Worm (Caenorhabditis elegans) whole organism, late embryonic: ENCODE results near the gene ncr-1.

ENCODE experiments used
- C38D4.7 ChIP-seq: fragments of 200-800 bp; sonication (Bioruptor generic); optimal IDR thresholded peaks from 2 replicates; lab custom pipeline; 2018; ENCODE audit warnings: mild to moderate bottlenecking, missing genetic modification characterization, moderate library complexity, missing compliant biosample characterization
- F13H6.1 ChIP-seq: sonication (generic microtip); optimal IDR thresholded peaks from 2 replicates; lab custom pipeline; 2016; ENCODE audit warnings: missing genetic modification characterization, missing compliant biosample characterization
- K02D7.2 ChIP-seq: sonication (generic microtip); optimal IDR thresholded peaks from 2 replicates; lab custom pipeline; 2017; ENCODE audit warnings: mild to moderate bottlenecking, missing genetic modification characterization, missing compliant biosample characterization
- K09A11.1 ChIP-seq: sonication (generic microtip); optimal IDR thresholded peaks from 2 replicates; lab custom pipeline; 2017; ENCODE audit warnings: antibody characterized with exemption, mild to moderate bottlenecking, missing genetic modification characterization, missing compliant biosample characterization; ENCODE audit not compliant: insufficient read depth
- ahr-1 ChIP-seq: sonication (generic microtip); optimal IDR thresholded peaks from 2 replicates; lab custom pipeline; 2016; ENCODE audit warnings: missing genetic modification characterization, missing compliant biosample characterization
- ceh-18 ChIP-seq: sonication (generic microtip); optimal IDR thresholded peaks from 2 replicates; lab custom pipeline; 2016; ENCODE audit warnings: missing genetic modification characterization, missing compliant biosample characterization
- ceh-19 ChIP-seq: fragments of 200-800 bp; sonication (Bioruptor generic); optimal IDR thresholded peaks from 2 replicates; lab custom pipeline; 2018; ENCODE audit warnings: mild to moderate bottlenecking, missing genetic modification characterization, missing compliant biosample characterization
- ceh-2 ChIP-seq: sonication (generic microtip); optimal IDR thresholded peaks from 2 replicates; lab custom pipeline; 2016; ENCODE audit warnings: missing genotype, missing genetic modification characterization, missing compliant biosample characterization
- ceh-24 ChIP-seq: sonication (generic microtip); optimal IDR thresholded peaks from 2 replicates; lab custom pipeline; 2016; ENCODE audit warnings: mild to moderate bottlenecking, missing genetic modification characterization, missing compliant biosample characterization
- ceh-31 ChIP-seq: sonication (generic microtip); optimal IDR thresholded peaks from 2 replicates; lab custom pipeline; 2016; ENCODE audit warnings: missing genetic modification characterization, missing compliant biosample characterization
- ceh-34 ChIP-seq: sonication (generic microtip); optimal IDR thresholded peaks from 2 replicates; lab custom pipeline; 2016; ENCODE audit warnings: mild to moderate bottlenecking, missing genetic modification characterization, missing compliant biosample characterization
- ceh-9 ChIP-seq: sonication (generic microtip); optimal IDR thresholded peaks from 2 replicates; lab custom pipeline; 2016; ENCODE audit warnings: mild to moderate bottlenecking, missing genetic modification characterization, inconsistent platforms, missing compliant biosample characterization
- elt-2 ChIP-seq: sonication (generic microtip); optimal IDR thresholded peaks from 2 replicates; lab custom pipeline; 2016; ENCODE audit warnings: missing genetic modification reagents, missing genetic modification characterization, missing compliant biosample characterization
- elt-4 ChIP-seq: sonication (generic microtip); optimal IDR thresholded peaks from 2 replicates; lab custom pipeline; 2016; ENCODE audit warnings: missing genetic modification characterization, missing compliant biosample characterization
- ets-4 ChIP-seq: sonication (generic microtip); optimal IDR thresholded peaks from 2 replicates; lab custom pipeline; 2016; ENCODE audit warnings: missing genetic modification characterization, missing compliant biosample characterization
- eyg-1 ChIP-seq: sonication (generic microtip); optimal IDR thresholded peaks from 2 replicates; lab custom pipeline; 2016; ENCODE audit warnings: missing genotype, missing genetic modification characterization, missing compliant biosample characterization
- fax-1 ChIP-seq: sonication (generic microtip); optimal IDR thresholded peaks from 2 replicates; lab custom pipeline; 2016; ENCODE audit warnings: missing genotype, missing genetic modification characterization, missing compliant biosample characterization
- fkh-6 ChIP-seq: sonication (generic microtip); optimal IDR thresholded peaks from 2 replicates; lab custom pipeline; 2016; ENCODE audit warnings: missing genetic modification characterization, missing compliant biosample characterization
- hlh-30 ChIP-seq: sonication (generic microtip); optimal IDR thresholded peaks from 2 replicates; lab custom pipeline; 2017; ENCODE audit warnings: antibody characterized with exemption, missing genetic modification characterization, missing compliant biosample characterization; ENCODE audit not compliant: insufficient read depth
- hlh-6 ChIP-seq: sonication (generic microtip); optimal IDR thresholded peaks from 2 replicates; lab custom pipeline; 2016; ENCODE audit warnings: missing genotype, missing genetic modification characterization, missing compliant biosample characterization
- hlh-8 ChIP-seq: sonication (generic microtip); optimal IDR thresholded peaks from 2 replicates; lab custom pipeline; 2016; ENCODE audit warnings: missing genotype, missing genetic modification characterization, missing compliant biosample characterization
- lim-6 ChIP-seq: sonication (generic microtip); optimal IDR thresholded peaks from 2 replicates; lab custom pipeline; 2016; ENCODE audit warnings: missing genetic modification characterization, missing compliant biosample characterization
- lin-11 ChIP-seq: fragments of 200-800 bp; sonication (Bioruptor generic); optimal IDR thresholded peaks from 2 replicates; lab custom pipeline; 2018; ENCODE audit warnings: mild to moderate bottlenecking, missing genetic modification characterization, missing compliant biosample characterization
- nfya-1 ChIP-seq: sonication (generic microtip); optimal IDR thresholded peaks from 2 replicates; lab custom pipeline; 2017; ENCODE audit warnings: missing genetic modification characterization, mild to moderate bottlenecking, missing compliant biosample characterization, antibody characterized with exemption, moderate library complexity
- nhr-232 ChIP-seq: sonication (generic microtip); optimal IDR thresholded peaks from 2 replicates; lab custom pipeline; 2016; ENCODE audit warnings: missing genetic modification characterization, missing compliant biosample characterization
- npax-4 ChIP-seq: sonication (generic microtip); optimal IDR thresholded peaks from 2 replicates; lab custom pipeline; 2016; ENCODE audit warnings: missing genetic modification characterization, missing compliant biosample characterization
- pat-9 ChIP-seq: fragments of 200-800 bp; sonication (Bioruptor generic); optimal IDR thresholded peaks from 2 replicates; lab custom pipeline; 2018; ENCODE audit warnings: mild to moderate bottlenecking, missing genetic modification characterization, moderate library complexity, missing compliant biosample characterization
- pha-2 ChIP-seq: sonication (generic microtip); optimal IDR thresholded peaks from 2 replicates; lab custom pipeline; 2017; ENCODE audit warnings: mild to moderate bottlenecking, missing genetic modification characterization, missing compliant biosample characterization
- pha-4 ChIP-seq: fragments of 150-350 bp; optimal IDR thresholded peaks from 2 replicates; lab custom pipeline; 2018; ENCODE audit warnings: missing biosample characterization, missing genetic modification reagents, missing genetic modification characterization
- pqm-1 ChIP-seq: sonication (generic microtip); optimal IDR thresholded peaks from 2 replicates; lab custom pipeline; 2016; ENCODE audit warnings: missing genetic modification characterization, missing compliant biosample characterization
- pros-1 ChIP-seq: fragments of 150-350 bp; optimal IDR thresholded peaks from 2 replicates; lab custom pipeline; 2014; ENCODE audit warnings: missing biosample characterization, missing genetic modification reagents, missing genetic modification characterization
- ref-2 ChIP-seq: sonication (generic microtip); optimal IDR thresholded peaks from 2 replicates; lab custom pipeline; 2016; ENCODE audit warnings: missing genetic modification characterization, missing compliant biosample characterization
- rnt-1 ChIP-seq: sonication (generic microtip); optimal IDR thresholded peaks from 2 replicates; lab custom pipeline; 2016; ENCODE audit warnings: missing genetic modification characterization, missing compliant biosample characterization
- sdc-2 ChIP-seq: sonication (generic microtip); optimal IDR thresholded peaks from 2 replicates; lab custom pipeline; 2016; ENCODE audit warnings: missing genotype, missing genetic modification characterization, missing compliant biosample characterization
- sox-2 ChIP-seq: fragments of 200-800 bp; sonication (Bioruptor generic); IDR thresholded peaks from 2 replicates; pipeline ENCODE4 v1.3.6; 2022; ENCODE audit warnings: missing genetic modification reagents, missing genetic modification characterization, missing compliant biosample characterization
- syd-9 ChIP-seq: sonication (generic microtip); optimal IDR thresholded peaks from 2 replicates; lab custom pipeline; 2016; ENCODE audit warnings: mild to moderate bottlenecking, missing genetic modification characterization, moderate library complexity, missing compliant biosample characterization
- tbx-2 ChIP-seq: sonication (generic microtip); optimal IDR thresholded peaks from 2 replicates; lab custom pipeline; 2016; ENCODE audit warnings: missing genetic modification characterization, missing compliant biosample characterization
- ttx-3 ChIP-seq: sonication (generic microtip); optimal IDR thresholded peaks from 2 replicates; lab custom pipeline; 2016; ENCODE audit warnings: missing genetic modification reagents, missing genetic modification characterization, missing compliant biosample characterization
- unc-55 ChIP-seq: sonication (generic microtip); optimal IDR thresholded peaks from 2 replicates; lab custom pipeline; 2017; ENCODE audit warnings: missing biosample characterization, missing genetic modification reagents, missing genetic modification characterization

ncr-1 gene

DNA sequence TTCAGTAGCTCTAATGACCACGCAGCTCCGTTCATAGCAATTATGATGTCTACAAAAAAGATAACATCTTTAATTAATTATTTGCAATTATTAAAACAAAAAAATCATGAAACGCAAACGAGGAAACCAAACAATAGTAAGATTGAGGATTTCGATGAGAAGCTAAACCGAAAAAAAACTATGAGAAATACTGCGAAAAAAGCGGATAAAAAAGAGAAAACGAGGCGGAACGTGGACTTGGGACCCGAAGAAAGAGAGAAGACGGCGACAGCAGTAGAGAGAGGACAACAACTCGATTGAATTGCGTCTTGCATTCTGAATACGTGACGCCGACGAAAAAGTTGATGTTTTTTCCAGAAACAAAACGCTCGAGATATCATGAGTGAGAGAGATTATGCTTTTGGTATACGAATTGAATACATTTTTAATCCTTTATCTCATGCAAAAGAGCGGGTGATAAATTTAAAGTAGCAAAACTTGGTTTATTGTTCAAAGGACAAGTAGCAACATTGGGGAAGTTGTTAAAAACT is at the start of gene ncr-1:
TSS of gene ncr-1 (minus strand) at position 51 of the 530 bp plus-strand sequence.
- TF ChIP-seq ceh-24 (tag; lab: Kevin White, UChicago) (no peak), eyg-1 (tag; lab: Kevin White, UChicago) (no peak), ref-2 (tag; lab: Kevin White, UChicago) (no peak), ceh-9 (no peak), ceh-31 (no peak), fax-1 (tag; lab: Kevin White, UChicago) (no peak), sdc-2 (tag; lab: Kevin White, UChicago) (no peak), pha-2 (tag; lab: Kevin White, UChicago) (no peak), ahr-1 (tag; lab: Kevin White, UChicago) (no peak), hlh-6 (tag; lab: Kevin White, UChicago) (no peak), C38D4.7 (GFP tag; lab: Kevin White, UChicago) (no peak), npax-4 (tag; lab: Kevin White, UChicago) (no peak), sox-2 (GFP tag; lab: Robert Waterston, UW) (no peak)

DNA sequence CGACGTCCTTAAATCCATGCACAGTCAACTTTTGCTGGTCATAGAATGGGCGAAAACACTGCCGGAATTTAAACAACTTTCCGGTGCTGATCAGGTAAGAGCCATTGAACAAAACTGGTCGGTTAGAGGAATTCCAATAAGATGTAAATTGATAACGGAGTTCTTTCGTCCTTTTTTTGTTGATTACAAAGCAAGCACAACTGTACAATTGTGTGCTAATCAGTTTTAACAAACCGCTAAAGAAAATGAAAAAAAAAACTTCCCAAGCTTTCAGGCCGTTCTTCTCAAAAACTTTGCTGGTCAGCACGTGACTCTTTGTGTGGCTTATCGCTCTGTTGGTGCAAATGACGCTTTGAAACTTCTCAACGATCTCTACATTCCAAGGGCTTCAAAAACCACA is 45.5 kb upstream of the ncr-1 start:
- no peak for TF ChIP-seq syd-9
- no peak for TF ChIP-seq ceh-24 (tag; lab: Kevin White, UChicago)
- TF ChIP-seq ceh-2 (tag; lab: Kevin White, UChicago), result no peak
- TF ChIP-seq F13H6.1 (tag; lab: Kevin White, UChicago), result no peak
- TF ChIP-seq pha-4 (tag; lab: Kevin White, UChicago), result no peak
- TF ChIP-seq hlh-6 (tag; lab: Kevin White, UChicago), result no peak

DNA sequence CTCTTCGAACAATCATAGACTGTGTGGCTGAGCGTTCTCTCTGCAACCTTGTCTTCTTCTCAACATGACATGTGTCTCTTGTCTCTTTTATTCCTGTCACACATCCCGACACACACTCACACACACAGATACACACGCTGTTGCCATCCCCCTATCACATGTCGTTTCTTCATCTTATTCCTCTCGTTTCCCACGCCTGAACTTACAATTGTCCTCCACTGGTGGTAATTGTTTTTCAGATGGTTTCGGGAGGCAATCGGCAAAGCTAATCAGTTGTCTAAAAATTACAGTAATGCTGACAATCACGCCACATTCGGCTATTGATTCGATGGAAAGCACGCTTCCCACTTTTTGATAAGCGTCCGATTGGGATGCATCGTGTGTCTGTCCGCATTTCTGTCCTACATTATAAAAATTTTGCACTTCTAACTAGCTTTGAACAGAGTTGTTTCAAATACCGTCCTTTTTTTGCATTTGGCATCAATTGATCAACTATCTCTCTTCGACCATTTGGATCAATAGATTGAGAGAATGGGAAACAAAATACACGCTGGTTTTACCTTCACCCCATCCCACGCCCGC is 43.6 kb upstream of the ncr-1 start, which contains the start of gene nhr-35:
TSS of gene nhr-35 (plus strand) at position 532 of the 582 bp plus-strand sequence.
- no peak for TF ChIP-seq K09A11.1
- TF ChIP-seq nhr-232 (tag; lab: Kevin White, UChicago), result no peak
- TF ChIP-seq pros-1 (tag; lab: Kevin White, UChicago), result no peak
- no peak for TF ChIP-seq hlh-8 (tag; lab: Kevin White, UChicago)
- TF ChIP-seq lin-11 (tag; lab: Kevin White, UChicago), result no peak
- TF ChIP-seq sox-2 (GFP tag; lab: Robert Waterston, UW), result no peak
- TF ChIP-seq fkh-6 (tag; lab: Kevin White, UChicago), result no peak
- TF ChIP-seq ets-4 (tag; lab: Kevin White, UChicago), result no peak
- TF ChIP-seq pqm-1 (tag; lab: Kevin White, UChicago), result no peak
- TF ChIP-seq lim-6, result no peak
- no peak for TF ChIP-seq ceh-34 (tag; lab: Kevin White, UChicago)
- TF ChIP-seq pat-9 (tag; lab: Kevin White, UChicago), result no peak
- TF ChIP-seq eyg-1 (tag; lab: Kevin White, UChicago), result no peak
- TF ChIP-seq ttx-3 (tag; lab: Kevin White, UChicago), result no peak
- peak; percentile 20 for TF ChIP-seq nfya-1 (tag; lab: Kevin White, UChicago)
- no peak for TF ChIP-seq K02D7.2 (tag; lab: Kevin White, UChicago)
- TF ChIP-seq ceh-18 (tag; lab: Kevin White, UChicago), result peak; percentile 56
- TF ChIP-seq ceh-19 (GFP tag; lab: Kevin White, UChicago), result peak; percentile 19
- peak; percentile 2 for TF ChIP-seq hlh-6 (tag; lab: Kevin White, UChicago)
- TF ChIP-seq hlh-30 (tag; lab: Kevin White, UChicago), result peak; percentile 92
- TF ChIP-seq ahr-1 (tag; lab: Kevin White, UChicago), result no peak
- peak; percentile 23 for TF ChIP-seq rnt-1 (tag; lab: Kevin White, UChicago)
- TF ChIP-seq elt-2 (tag; lab: Kevin White, UChicago), result peak; percentile 33
- no peak for TF ChIP-seq elt-4 (tag; lab: Kevin White, UChicago)
- peak; percentile 39 for TF ChIP-seq tbx-2 (tag; lab: Kevin White, UChicago)
- TF ChIP-seq unc-55, result peak; percentile 90
